Worm (Caenorhabditis elegans) whole organism, L4 larva: Measurements from ENCODE around the gene ttr-37.

Experiments used
- Y48G9A.11 ChIP-seq: fragments of 200-800 bp; sonication (Bioruptor generic); IDR thresholded peaks from 2 replicates; pipeline ENCODE4 v1.3.6; 2022; ENCODE audit warnings: missing genetic modification reagents, missing genetic modification characterization, missing compliant biosample characterization
- aha-1 ChIP-seq: fragments of 150-350 bp; peaks from one replicate; lab custom pipeline; 2014; ENCODE audit warnings: missing biosample characterization, missing genetic modification characterization
- hmg-1.1 ChIP-seq: fragments of 200-800 bp; sonication (Bioruptor generic); IDR thresholded peaks from 2 replicates; pipeline ENCODE4 v1.3.6; 2022; ENCODE audit warnings: missing genetic modification reagents, missing genetic modification characterization, missing compliant biosample characterization
- lin-13 ChIP-seq: fragments of 150-350 bp; optimal IDR thresholded peaks from 2 replicates; lab custom pipeline; 2014; ENCODE audit warnings: missing biosample characterization, missing genetic modification reagents, missing genetic modification characterization
- lin-29 ChIP-seq: fragments of 200-800 bp; sonication (Bioruptor generic); IDR thresholded peaks from 2 replicates; pipeline ENCODE4 v1.3.6; 2022; ENCODE audit warnings: missing genetic modification reagents, missing genetic modification characterization, missing compliant biosample characterization
- lin-38 ChIP-seq: fragments of 200-800 bp; sonication (Bioruptor generic); IDR thresholded peaks from 2 replicates; pipeline ENCODE4 v1.3.6; 2022; ENCODE audit warnings: missing genetic modification reagents, missing genetic modification characterization, missing compliant biosample characterization
- mep-1 ChIP-seq: fragments of 150-350 bp; sonication (generic microtip); optimal IDR thresholded peaks from 3 replicates; lab custom pipeline; 2014; ENCODE audit warnings: missing biosample characterization, missing genetic modification characterization
- snpc-1.2 ChIP-seq: fragments of 200-800 bp; sonication (Bioruptor generic); IDR thresholded peaks from 2 replicates; pipeline ENCODE4 v1.3.6; 2022; ENCODE audit warnings: missing genetic modification reagents, missing genetic modification characterization, missing compliant biosample characterization
- snpc-4 ChIP-seq: fragments of 150-350 bp; optimal IDR thresholded peaks from 2 replicates; lab custom pipeline; 2014; ENCODE audit warnings: missing biosample characterization, missing genetic modification characterization
- ztf-11 ChIP-seq: fragments of 150-350 bp; optimal IDR thresholded peaks from 2 replicates; lab custom pipeline; 2014; ENCODE audit warnings: missing biosample characterization, missing genetic modification characterization

DNA sequence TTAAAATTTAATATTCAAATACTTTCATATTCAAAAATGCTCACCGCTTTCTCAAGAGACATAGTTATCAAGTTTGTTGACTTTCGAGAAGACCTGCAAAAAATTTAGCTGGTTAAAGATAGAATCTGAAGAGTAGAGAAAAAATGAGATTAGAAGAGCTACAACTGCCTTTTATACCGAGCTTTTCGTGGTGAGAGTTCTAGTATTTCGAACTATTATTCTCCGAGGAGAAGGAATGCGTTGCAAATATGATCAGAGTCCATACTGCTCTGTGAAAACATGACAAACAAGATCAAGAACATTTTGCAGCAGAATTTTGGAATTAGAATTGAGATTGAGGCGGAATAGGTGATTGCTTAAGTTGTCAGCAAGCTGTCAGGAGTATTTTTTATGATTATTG is 23.7 kb upstream of the ttr-37 start, which contains the start of gene F56C3.4:
- TF ChIP-seq aha-1 (tag; lab: Kevin White, UChicago) (peak; percentile 89), lin-38 (GFP tag; lab: Robert Waterston, UW) (no peak), hmg-1.1 (no peak), lin-29 (GFP tag; lab: Robert Waterston, UW) (no peak), ztf-11 (no peak), mep-1 (tag; lab: Kevin White, UChicago) (no peak), lin-13 (GFP tag; lab: Kevin White, UChicago) (no peak), snpc-1.2 (GFP tag; lab: Robert Waterston, UW) (no peak), Y48G9A.11 (GFP tag; lab: Robert Waterston, UW) (no peak), snpc-4 (tag; lab: Kevin White, UChicago) (no peak)
